Worm (Caenorhabditis elegans) whole organism, late embryonic: ENCODE data around the gene nstp-4.

ENCODE experiments used
- ceh-34 ChIP-seq: sonication (generic microtip); optimal IDR thresholded peaks from 2 replicates; lab custom pipeline; 2016; ENCODE audit warnings: mild to moderate bottlenecking, missing genetic modification characterization, missing compliant biosample characterization
- che-1 ChIP-seq: sonication (generic microtip); optimal IDR thresholded peaks from 2 replicates; lab custom pipeline; 2016; ENCODE audit warnings: mild to moderate bottlenecking, missing genetic modification characterization, missing compliant biosample characterization
- gmeb-2 ChIP-seq: sonication (generic microtip); optimal IDR thresholded peaks from 2 replicates; lab custom pipeline; 2016; ENCODE audit warnings: missing genetic modification characterization, inconsistent platforms, missing compliant biosample characterization
- hlh-13 ChIP-seq: fragments of 200-800 bp; sonication (Bioruptor generic); optimal IDR thresholded peaks from 2 replicates; lab custom pipeline; 2018; ENCODE audit warnings: mild to moderate bottlenecking, missing genetic modification characterization, missing compliant biosample characterization
- hlh-15 ChIP-seq: sonication (generic microtip); optimal IDR thresholded peaks from 2 replicates; lab custom pipeline; 2016; ENCODE audit warnings: missing genetic modification characterization, missing compliant biosample characterization
- nfya-1 ChIP-seq: sonication (generic microtip); optimal IDR thresholded peaks from 2 replicates; lab custom pipeline; 2017; ENCODE audit warnings: missing genetic modification characterization, mild to moderate bottlenecking, missing compliant biosample characterization, antibody characterized with exemption, moderate library complexity
- pat-9 ChIP-seq: fragments of 200-800 bp; sonication (Bioruptor generic); optimal IDR thresholded peaks from 2 replicates; lab custom pipeline; 2018; ENCODE audit warnings: mild to moderate bottlenecking, missing genetic modification characterization, moderate library complexity, missing compliant biosample characterization
- pros-1 ChIP-seq: fragments of 150-350 bp; optimal IDR thresholded peaks from 2 replicates; lab custom pipeline; 2014; ENCODE audit warnings: missing biosample characterization, missing genetic modification reagents, missing genetic modification characterization
- unc-42 ChIP-seq: sonication (generic microtip); optimal IDR thresholded peaks from 2 replicates; lab custom pipeline; 2016; ENCODE audit warnings: missing genotype, missing genetic modification characterization, missing compliant biosample characterization
- unc-55 ChIP-seq: sonication (generic microtip); optimal IDR thresholded peaks from 2 replicates; lab custom pipeline; 2017; ENCODE audit warnings: missing biosample characterization, missing genetic modification reagents, missing genetic modification characterization

DNA sequence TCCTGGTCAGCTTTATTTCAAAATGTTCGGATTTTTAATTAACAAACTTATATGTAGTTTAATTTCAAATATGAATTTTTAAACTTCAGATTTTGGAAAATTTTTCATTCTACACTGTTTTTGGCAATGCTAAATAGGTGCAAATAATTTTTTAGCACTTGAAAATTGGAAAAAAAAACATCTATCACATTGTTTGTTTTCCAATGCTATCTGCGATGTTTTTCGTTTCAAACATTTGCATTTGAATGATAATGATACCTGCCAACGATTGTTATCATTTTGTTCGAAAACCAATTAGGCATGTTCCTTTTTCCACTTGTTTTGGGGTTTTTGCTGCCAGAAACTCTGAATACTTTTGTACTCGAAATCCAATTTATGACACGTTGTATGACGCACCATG lies 13.7 kb upstream of the nstp-4 start, which contains the start of gene C03H5.4:
- TF ChIP-seq hlh-13 (GFP tag; lab: Kevin White, UChicago) (no peak), unc-42 (no peak), unc-55 (GFP tag; lab: Kevin White, UChicago) (no peak), pat-9 (tag; lab: Kevin White, UChicago) (no peak), ceh-34 (no peak), nfya-1 (no peak), gmeb-2 (tag; lab: Kevin White, UChicago) (no peak), pros-1 (no peak), hlh-15 (tag; lab: Kevin White, UChicago) (no peak), che-1 (tag; lab: Kevin White, UChicago) (no peak)
